Worm (Caenorhabditis elegans): ENCODE data around the gene Y54F10BM.13.

The Y54F10BM.13 gene

ce11 chrIII:2331033-2331625 is at the start of gene Y54F10BM.13, which contains the start of gene ppm-1.D:
Gene Y54F10BM.13 (minus strand): TSS chrIII:2331083.
Gene ppm-1.D (plus strand): TSS chrIII:2331572.
- no peak for TF ChIP-seq eyg-1 (tag; optimal IDR thresholded peaks at IDR 0.05)
- TF ChIP-seq elt-2 (tag; optimal IDR thresholded peaks at IDR 0.05), result peak; percentile 28
- peak; percentile 27 for TF ChIP-seq ceh-31 (tag; optimal IDR thresholded peaks at IDR 0.05)
- TF ChIP-seq rnt-1 (tag; optimal IDR thresholded peaks at IDR 0.05), result peak; percentile 2
- no peak for TF ChIP-seq pros-1 (tag; optimal IDR thresholded peaks at IDR 0.05)
- peak; percentile 26 for TF ChIP-seq ceh-48 (tag; optimal IDR thresholded peaks at IDR 0.05)
- TF ChIP-seq nfya-1 (tag; optimal IDR thresholded peaks at IDR 0.05), result peak; percentile 18
- no peak for TF ChIP-seq ceh-30 (tag; optimal IDR thresholded peaks at IDR 0.05)

- TF ChIP-seq ceh-30 (tag; optimal IDR thresholded peaks at IDR 0.05) (no peak), ceh-2 (tag; optimal IDR thresholded peaks at IDR 0.05) (no peak), hlh-30 (tag; optimal IDR thresholded peaks at IDR 0.05; ENCODE audit: insufficient read depth) (no peak), lin-11 (tag; optimal IDR thresholded peaks at IDR 0.05) (no peak), unc-3 (GFP tag; conservative IDR thresholded peaks at IDR 0.05) (no peak), unc-3 (tag; optimal IDR thresholded peaks at IDR 0.05) (peak; percentile 13), pax-1 (tag; optimal IDR thresholded peaks at IDR 0.05) (no peak), ceh-48 (tag; optimal IDR thresholded peaks at IDR 0.05) (peak; percentile 89), hlh-15 (tag; optimal IDR thresholded peaks at IDR 0.05) (no peak), sox-4 (tag; optimal IDR thresholded peaks at IDR 0.05) (no peak), tbx-2 (tag; optimal IDR thresholded peaks at IDR 0.05) (no peak), fax-1 (tag; optimal IDR thresholded peaks at IDR 0.05) (no peak), nhr-232 (tag; optimal IDR thresholded peaks at IDR 0.05) (no peak), lim-6 (tag; optimal IDR thresholded peaks at IDR 0.05) (no peak), ceh-34 (tag; optimal IDR thresholded peaks at IDR 0.05) (no peak), ceh-14 (tag; optimal IDR thresholded peaks at IDR 0.05) (no peak), unc-42 (tag; optimal IDR thresholded peaks at IDR 0.05) (peak; percentile 28), eyg-1 (tag; optimal IDR thresholded peaks at IDR 0.05) (no peak), hlh-6 (tag; optimal IDR thresholded peaks at IDR 0.05) (no peak), tbx-7 (tag; optimal IDR thresholded peaks at IDR 0.05) (no peak), mec-3 (tag; optimal IDR thresholded peaks at IDR 0.05; ENCODE audit: borderline replicate concordance) (no peak), K09A11.1 (tag; optimal IDR thresholded peaks at IDR 0.05; ENCODE audit: insufficient read depth) (no peak), ceh-19 (GFP tag; optimal IDR thresholded peaks at IDR 0.05) (no peak), nfya-1 (tag; optimal IDR thresholded peaks at IDR 0.05) (peak; percentile 47), fkh-10 (GFP tag; optimal IDR thresholded peaks at IDR 0.05) (no peak), ref-2 (tag; optimal IDR thresholded peaks at IDR 0.05) (no peak), ceh-31 (tag; optimal IDR thresholded peaks at IDR 0.05) (peak; percentile 3), ahr-1 (tag; optimal IDR thresholded peaks at IDR 0.05) (no peak), ceh-45 (GFP tag; IDR thresholded peaks at IDR 0.05) (no peak), C08G9.2 (tag; optimal IDR thresholded peaks at IDR 0.05) (no peak)
Measured at ce11 chrIII:2375918-2376317, 45.0 kb upstream of the Y54F10BM.13 start, which contains the start of gene H14E04.2. Gene H14E04.2 (plus strand): TSS chrIII:2376193.

ce11 chrIII:2371864-2372263 is 41.0 kb upstream of the Y54F10BM.13 start, which contains the start of gene H04J21.1:
Gene H04J21.1 (minus strand): TSS chrIII:2371964.
- TF ChIP-seq ceh-24 (tag; optimal IDR thresholded peaks at IDR 0.05), result no peak
- TF ChIP-seq sox-4 (tag; optimal IDR thresholded peaks at IDR 0.05), result no peak
- no peak for TF ChIP-seq lim-6 (tag; optimal IDR thresholded peaks at IDR 0.05)
- TF ChIP-seq eyg-1 (tag; optimal IDR thresholded peaks at IDR 0.05), result no peak
- no peak for TF ChIP-seq ref-2 (tag; optimal IDR thresholded peaks at IDR 0.05)
- TF ChIP-seq K02D7.2 (tag; optimal IDR thresholded peaks at IDR 0.05), result no peak
- no peak for TF ChIP-seq npax-4 (tag; optimal IDR thresholded peaks at IDR 0.05)
- no peak for TF ChIP-seq unc-42 (tag; optimal IDR thresholded peaks at IDR 0.05)

- no peak for TF ChIP-seq pqm-1 (tag; optimal IDR thresholded peaks at IDR 0.05)
- TF ChIP-seq unc-3 (GFP tag; conservative IDR thresholded peaks at IDR 0.05), result no peak
- TF ChIP-seq unc-3 (tag; optimal IDR thresholded peaks at IDR 0.05), result no peak
- no peak for TF ChIP-seq pros-1 (tag; optimal IDR thresholded peaks at IDR 0.05)
- TF ChIP-seq ceh-2 (tag; optimal IDR thresholded peaks at IDR 0.05), result no peak
- no peak for TF ChIP-seq T23F11.4 (GFP tag; optimal IDR thresholded peaks at IDR 0.05)
- TF ChIP-seq rnt-1 (tag; optimal IDR thresholded peaks at IDR 0.05), result no peak
- TF ChIP-seq che-1 (tag; optimal IDR thresholded peaks at IDR 0.05), result no peak
- TF ChIP-seq lim-6 (tag; optimal IDR thresholded peaks at IDR 0.05), result no peak
Measured at ce11 chrIII:2368424-2368823, 37.5 kb upstream of the Y54F10BM.13 start, which contains the start of gene H04J21.4. Gene H04J21.4 (minus strand): TSS chrIII:2368524.
